Worm (Caenorhabditis elegans) whole organism, L3 larva: ENCODE results near the gene F54E7.9.

Source experiments
- R02D3.7 ChIP-seq: fragments of 150-350 bp; optimal IDR thresholded peaks from 2 replicates; lab custom pipeline; 2014; ENCODE audit warnings: missing biosample characterization, missing genetic modification characterization
- ZK546.5 ChIP-seq: sonication (generic microtip); optimal IDR thresholded peaks from 2 replicates; lab custom pipeline; 2017; ENCODE audit warnings: missing biosample characterization, missing genetic modification characterization
- aly-2 ChIP-seq: fragments of 150-350 bp; optimal IDR thresholded peaks from 2 replicates; lab custom pipeline; 2014; ENCODE audit warnings: missing biosample characterization, missing genetic modification characterization
- ama-1 ChIP-seq: fragments of 150-350 bp; optimal IDR thresholded peaks from 2 replicates; lab custom pipeline; 2018
- ceh-16 ChIP-seq: sonication (generic microtip); optimal IDR thresholded peaks from 2 replicates; lab custom pipeline; 2017; ENCODE audit warnings: missing biosample characterization, missing genetic modification characterization
- ceh-28 ChIP-seq: fragments of 150-350 bp; optimal IDR thresholded peaks from 2 replicates; lab custom pipeline; 2014; ENCODE audit warnings: missing biosample characterization, missing genetic modification reagents, missing genetic modification characterization
- ceh-82 ChIP-seq: fragments of 150-350 bp; optimal IDR thresholded peaks from 2 replicates; lab custom pipeline; 2014; ENCODE audit warnings: missing biosample characterization, missing genetic modification characterization
- ceh-9 ChIP-seq: sonication (generic microtip); optimal IDR thresholded peaks from 2 replicates; lab custom pipeline; 2018; ENCODE audit warnings: missing biosample characterization, missing genetic modification characterization
- daf-12 ChIP-seq: fragments of 150-350 bp; optimal IDR thresholded peaks from 2 replicates; lab custom pipeline; 2014; ENCODE audit warnings: missing biosample characterization, missing genetic modification reagents, missing genetic modification characterization
- egl-27 ChIP-seq: sonication (generic microtip); optimal IDR thresholded peaks from 4 replicates; lab custom pipeline; 2017; ENCODE audit warnings: missing biosample characterization, missing genetic modification reagents, missing genetic modification characterization
- egl-5 ChIP-seq: fragments of 150-350 bp; optimal IDR thresholded peaks from 2 replicates; lab custom pipeline; 2017; ENCODE audit warnings: missing biosample characterization, missing genetic modification reagents, missing genetic modification characterization, inconsistent platforms
- elt-1 ChIP-seq: fragments of 150-350 bp; optimal IDR thresholded peaks from 2 replicates; lab custom pipeline; 2014; ENCODE audit warnings: missing biosample characterization, missing genetic modification characterization
- elt-2 ChIP-seq: sonication (generic microtip); optimal IDR thresholded peaks from 2 replicates; lab custom pipeline; 2016; ENCODE audit warnings: missing genetic modification reagents, mild to moderate bottlenecking, missing genetic modification characterization, missing compliant biosample characterization
- elt-3 ChIP-seq, 3 experiments: fragments of 150-350 bp in 1 of 3; sonication (generic microtip) in 2 of 3; optimal IDR thresholded peaks; 2 replicates in 2 of 3; 4 replicates in 1 of 3; lab custom pipeline; 2014 to 2017; ENCODE audit warnings: missing biosample characterization in 3 of 3, missing genetic modification characterization in 3 of 3
- eor-1 ChIP-seq, 2 experiments: fragments of 150-350 bp; optimal IDR thresholded peaks; 2 replicates each; lab custom pipeline; 2014 to 2018; ENCODE audit warnings: missing biosample characterization in 2 of 2, missing genetic modification characterization in 2 of 2
- fkh-10 ChIP-seq: sonication (generic microtip); optimal IDR thresholded peaks from 2 replicates; lab custom pipeline; 2017; ENCODE audit warnings: missing biosample characterization, missing genetic modification reagents, missing genetic modification characterization
- fkh-2 ChIP-seq: fragments of 150-350 bp; optimal IDR thresholded peaks from 2 replicates; lab custom pipeline; 2014; ENCODE audit warnings: missing biosample characterization, missing genetic modification reagents, missing genetic modification characterization
- fos-1 ChIP-seq: fragments of 150-350 bp; optimal IDR thresholded peaks from 2 replicates; lab custom pipeline; 2014; ENCODE audit warnings: missing biosample characterization, missing genetic modification characterization
- hmg-11 ChIP-seq: sonication (generic microtip); optimal IDR thresholded peaks from 2 replicates; lab custom pipeline; 2016; ENCODE audit warnings: missing genetic modification characterization, missing compliant biosample characterization
- jun-1 ChIP-seq: fragments of 150-350 bp; optimal IDR thresholded peaks from 2 replicates; lab custom pipeline; 2014; ENCODE audit warnings: missing biosample characterization, missing genetic modification reagents, missing genetic modification characterization
- lin-15B ChIP-seq: fragments of 150-350 bp; optimal IDR thresholded peaks from 2 replicates; lab custom pipeline; 2014; ENCODE audit warnings: missing biosample characterization, missing genetic modification characterization
- lin-39 ChIP-seq: fragments of 150-350 bp; optimal IDR thresholded peaks from 2 replicates; lab custom pipeline; 2018; ENCODE audit warnings: missing biosample characterization, missing genetic modification reagents, missing genetic modification characterization
- lsy-12 ChIP-seq: sonication (generic microtip); optimal IDR thresholded peaks from 2 replicates; lab custom pipeline; 2016; ENCODE audit warnings: mild to moderate bottlenecking, missing genetic modification characterization, missing compliant biosample characterization
- mdl-1 ChIP-seq: fragments of 150-350 bp; optimal IDR thresholded peaks from 2 replicates; lab custom pipeline; 2014; ENCODE audit warnings: missing biosample characterization, missing genetic modification characterization
- mml-1 ChIP-seq: fragments of 150-350 bp; sonication (generic microtip); optimal IDR thresholded peaks from 3 replicates; lab custom pipeline; 2014; ENCODE audit warnings: missing biosample characterization, missing genetic modification characterization
- nfya-1 ChIP-seq: sonication (generic microtip); optimal IDR thresholded peaks from 2 replicates; lab custom pipeline; 2017; ENCODE audit warnings: missing genetic modification characterization, mild to moderate bottlenecking, missing compliant biosample characterization, antibody characterized with exemption, moderate library complexity; ENCODE audit not compliant: insufficient read depth
- nhr-11 ChIP-seq: fragments of 150-350 bp; optimal IDR thresholded peaks from 2 replicates; lab custom pipeline; 2014; ENCODE audit warnings: missing biosample characterization, missing genetic modification characterization
- nhr-12 ChIP-seq: fragments of 150-350 bp; optimal IDR thresholded peaks from 2 replicates; lab custom pipeline; 2014; ENCODE audit warnings: missing biosample characterization, missing genetic modification characterization
- nhr-23 ChIP-seq: fragments of 150-350 bp; optimal IDR thresholded peaks from 2 replicates; lab custom pipeline; 2014; ENCODE audit warnings: missing biosample characterization, missing genetic modification reagents, missing genetic modification characterization
- nhr-237 ChIP-seq: fragments of 150-350 bp; optimal IDR thresholded peaks from 2 replicates; lab custom pipeline; 2014; ENCODE audit warnings: missing biosample characterization, missing genetic modification characterization
- nhr-25 ChIP-seq: sonication (generic microtip); optimal IDR thresholded peaks from 2 replicates; lab custom pipeline; 2017; ENCODE audit warnings: missing biosample characterization, missing genetic modification characterization
- nhr-28 ChIP-seq: fragments of 150-350 bp; optimal IDR thresholded peaks from 2 replicates; lab custom pipeline; 2014; ENCODE audit warnings: missing biosample characterization, missing genetic modification characterization
- nhr-43 ChIP-seq: sonication (generic microtip); optimal IDR thresholded peaks from 2 replicates; lab custom pipeline; 2016; ENCODE audit warnings: mild to moderate bottlenecking, missing genetic modification characterization, missing compliant biosample characterization; ENCODE audit not compliant: poor library complexity, severe bottlenecking
- nhr-67 ChIP-seq: fragments of 150-350 bp; optimal IDR thresholded peaks from 2 replicates; lab custom pipeline; 2014; ENCODE audit warnings: missing biosample characterization, missing genetic modification characterization
- nhr-76 ChIP-seq: fragments of 150-350 bp; sonication (generic microtip); optimal IDR thresholded peaks from 5 replicates; lab custom pipeline; 2014; ENCODE audit warnings: missing biosample characterization, missing genetic modification characterization
- nhr-77 ChIP-seq: fragments of 150-350 bp; optimal IDR thresholded peaks from 2 replicates; lab custom pipeline; 2014; ENCODE audit warnings: missing biosample characterization, missing genetic modification characterization
- pha-4 ChIP-seq: fragments of 150-350 bp; optimal IDR thresholded peaks from 2 replicates; lab custom pipeline; 2014; ENCODE audit warnings: missing biosample characterization, missing genetic modification reagents, missing genetic modification characterization
- pqm-1 ChIP-seq: fragments of 150-350 bp; optimal IDR thresholded peaks from 2 replicates; lab custom pipeline; 2017; ENCODE audit warnings: missing biosample characterization, missing genetic modification characterization, inconsistent platforms
- sea-2 ChIP-seq: fragments of 150-350 bp; sonication (generic microtip); optimal IDR thresholded peaks from 4 replicates; lab custom pipeline; 2014; ENCODE audit warnings: missing biosample characterization, missing genetic modification reagents, missing genetic modification characterization
- skn-1 ChIP-seq: fragments of 150-350 bp; optimal IDR thresholded peaks from 2 replicates; lab custom pipeline; 2014; ENCODE audit warnings: missing biosample characterization, missing genetic modification characterization
- snpc-4 ChIP-seq: fragments of 150-350 bp; optimal IDR thresholded peaks from 2 replicates; lab custom pipeline; 2014; ENCODE audit warnings: missing biosample characterization, missing genetic modification characterization
- tbx-2 ChIP-seq: sonication (generic microtip); optimal IDR thresholded peaks from 2 replicates; lab custom pipeline; 2016; ENCODE audit warnings: mild to moderate bottlenecking, missing genetic modification characterization, missing compliant biosample characterization
- unc-39 ChIP-seq: sonication (generic microtip); optimal IDR thresholded peaks from 4 replicates; lab custom pipeline; 2017; ENCODE audit warnings: missing biosample characterization, missing genetic modification characterization
- unc-62 ChIP-seq: fragments of 150-350 bp; sonication (generic microtip); optimal IDR thresholded peaks from 4 replicates; lab custom pipeline; 2014; ENCODE audit warnings: missing biosample characterization, missing genetic modification reagents, missing genetic modification characterization
- zag-1 ChIP-seq: fragments of 150-350 bp; optimal IDR thresholded peaks from 2 replicates; lab custom pipeline; 2014; ENCODE audit warnings: missing biosample characterization, missing genetic modification characterization
- ztf-11 ChIP-seq: fragments of 150-350 bp; optimal IDR thresholded peaks from 2 replicates; lab custom pipeline; 2014; ENCODE audit warnings: missing biosample characterization, missing genetic modification characterization
- ztf-4 ChIP-seq: fragments of 150-350 bp; optimal IDR thresholded peaks from 2 replicates; lab custom pipeline; 2014; ENCODE audit warnings: missing biosample characterization, missing genetic modification characterization

Gene F54E7.9

DNA sequence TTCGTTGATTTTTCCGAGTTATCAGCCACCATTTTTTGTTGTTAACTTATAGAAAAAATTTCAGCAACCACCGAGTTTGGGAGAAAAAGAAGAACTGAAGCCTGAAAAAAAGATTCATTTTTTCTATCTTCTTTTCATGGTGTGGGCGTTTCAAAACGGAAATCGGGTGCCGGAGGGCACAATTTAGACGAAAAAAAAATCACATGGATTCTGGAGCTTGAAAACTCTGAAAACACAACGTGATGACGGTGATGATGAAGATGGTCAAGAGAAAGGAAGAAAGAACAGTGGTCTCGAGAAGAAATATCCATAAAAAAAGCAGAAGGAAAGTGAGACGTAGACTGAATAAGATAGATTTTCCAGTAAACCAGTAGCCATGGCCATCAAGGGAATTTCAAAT lies 6.3 kb upstream of the F54E7.9 start, which contains the start of gene rcan-1:
Gene rcan-1 (minus strand): TSS at position 101 of the 400 bp plus-strand sequence.
- no peak for TF ChIP-seq mdl-1
- TF ChIP-seq ceh-9 (tag; lab: Kevin White, UChicago): no peak

DNA sequence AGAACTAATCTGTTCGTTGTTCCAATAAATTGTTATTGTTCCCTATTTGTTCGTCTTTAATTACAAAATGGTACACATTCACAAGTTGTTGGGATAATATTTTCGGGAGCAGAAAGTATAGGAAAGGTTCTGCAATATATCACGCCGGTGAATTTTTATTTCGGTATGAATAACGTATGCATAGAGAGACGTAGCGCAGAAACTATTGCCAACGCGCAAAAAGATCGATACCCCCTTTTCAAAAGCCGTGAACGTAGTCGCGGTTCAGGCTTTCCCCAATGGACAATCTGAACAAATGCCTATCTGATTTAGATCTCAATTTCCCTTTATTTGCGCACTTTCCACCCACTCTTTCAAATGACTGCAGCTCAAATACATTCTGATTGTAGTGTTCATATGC lies 2.5 kb upstream of the F54E7.9 start, which contains the start of gene pst-2:
Gene pst-2 (plus strand): TSS at position 293 of the 400 bp plus-strand sequence.
- TF ChIP-seq nhr-25 (tag; lab: Kevin White, UChicago) (peak; percentile 13), eor-1 (tag; optimal IDR thresholded peaks at IDR 0.05; lab: Kevin White, UChicago) (no peak)

DNA sequence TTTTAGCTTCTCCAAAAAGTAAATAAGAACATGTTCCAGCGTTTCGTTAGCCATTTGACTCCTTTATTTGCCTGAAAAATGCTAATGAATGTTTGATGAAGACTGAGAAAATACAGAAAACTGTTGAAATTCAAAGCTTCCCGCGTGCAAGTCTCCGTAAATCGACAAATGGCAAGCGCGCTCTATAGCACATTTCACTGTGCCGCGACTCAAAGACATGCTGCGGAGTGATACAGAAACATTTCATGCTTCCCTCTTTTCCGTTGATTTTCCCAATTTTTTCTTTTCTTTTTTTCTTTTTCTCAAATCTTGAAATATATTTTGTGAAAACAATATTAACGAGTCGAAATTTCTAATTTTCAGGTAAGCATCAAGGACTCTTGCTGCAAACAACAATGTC lies 1.2 kb upstream of the F54E7.9 start, which contains the start of the genes ska-3 and rps-12:
Gene ska-3 (minus strand): TSS at position 71 of the 400 bp plus-strand sequence.
Gene rps-12 (plus strand): TSS at position 364 of the 400 bp plus-strand sequence.
- TF ChIP-seq nhr-67 (tag; lab: Kevin White, UChicago) (peak; percentile 63), ZK546.5 (tag; lab: Kevin White, UChicago) (peak; percentile 78), lsy-12 (tag; lab: Kevin White, UChicago) (peak; percentile 99), zag-1 (tag; lab: Kevin White, UChicago) (peak; percentile 70), unc-62 (GFP tag; lab: Kevin White, UChicago) (peak; percentile 87), nhr-12 (tag; lab: Kevin White, UChicago) (no peak), hmg-11 (tag; lab: Kevin White, UChicago) (peak; percentile 71), pqm-1 (peak; percentile 94), elt-2 (tag; lab: Kevin White, UChicago) (peak; percentile 89), pha-4 (tag; lab: Kevin White, UChicago) (peak; percentile 100), tbx-2 (tag; lab: Kevin White, UChicago) (peak; percentile 92), nhr-43 (peak; percentile 98), fkh-2 (tag; lab: Kevin White, UChicago) (peak; percentile 54), ceh-16 (tag; lab: Kevin White, UChicago) (no peak), ztf-11 (tag; lab: Kevin White, UChicago) (no peak), snpc-4 (peak; percentile 94), nhr-76 (tag; lab: Kevin White, UChicago) (peak; percentile 69), nhr-23 (peak; percentile 100), eor-1 (tag; optimal IDR thresholded peaks at IDR 0.05; lab: Kevin White, UChicago) (no peak), ztf-4 (tag; lab: Kevin White, UChicago) (peak; percentile 92), jun-1 (tag; lab: Kevin White, UChicago) (peak; percentile 98), lin-15B (tag; lab: Kevin White, UChicago) (peak; percentile 100), nfya-1 (peak; percentile 99), nhr-28 (tag; lab: Kevin White, UChicago) (peak; percentile 42), fos-1 (tag; lab: Kevin White, UChicago) (peak; percentile 90), ceh-9 (tag; lab: Kevin White, UChicago) (no peak), daf-12 (tag; lab: Kevin White, UChicago) (peak; percentile 75), ceh-82 (tag; lab: Kevin White, UChicago) (peak; percentile 95), skn-1 (tag; lab: Kevin White, UChicago) (peak; percentile 95), egl-27 (tag; lab: Kevin White, UChicago) (peak; percentile 93), sea-2 (no peak), nhr-237 (tag; lab: Kevin White, UChicago) (no peak), R02D3.7 (tag; lab: Kevin White, UChicago) (peak; percentile 100), mml-1 (tag; lab: Kevin White, UChicago) (no peak), elt-1 (tag; lab: Kevin White, UChicago) (peak; percentile 93), egl-5 (tag; lab: Kevin White, UChicago) (peak; percentile 98), nhr-77 (peak; percentile 95), unc-39 (tag; lab: Kevin White, UChicago) (no peak), mdl-1 (peak; percentile 86), ceh-28 (tag; lab: Kevin White, UChicago) (peak; percentile 94), elt-3 (tag; optimal IDR thresholded peaks at IDR 0.05; lab: Kevin White, UChicago) (peak; percentile 38 to 97 (median 91)), fkh-10 (GFP tag; lab: Kevin White, UChicago) (peak; percentile 97), aly-2 (tag; lab: Kevin White, UChicago) (no peak), ama-1 (lab: Kevin White, UChicago) (peak; percentile 95), nhr-25 (tag; lab: Kevin White, UChicago) (peak; percentile 100), nhr-11 (tag; lab: Kevin White, UChicago) (peak; percentile 96), lin-39 (tag; lab: Kevin White, UChicago) (peak; percentile 99)
